Fruit fly (Drosophila melanogaster): ENCODE results near the gene sala.

DNA sequence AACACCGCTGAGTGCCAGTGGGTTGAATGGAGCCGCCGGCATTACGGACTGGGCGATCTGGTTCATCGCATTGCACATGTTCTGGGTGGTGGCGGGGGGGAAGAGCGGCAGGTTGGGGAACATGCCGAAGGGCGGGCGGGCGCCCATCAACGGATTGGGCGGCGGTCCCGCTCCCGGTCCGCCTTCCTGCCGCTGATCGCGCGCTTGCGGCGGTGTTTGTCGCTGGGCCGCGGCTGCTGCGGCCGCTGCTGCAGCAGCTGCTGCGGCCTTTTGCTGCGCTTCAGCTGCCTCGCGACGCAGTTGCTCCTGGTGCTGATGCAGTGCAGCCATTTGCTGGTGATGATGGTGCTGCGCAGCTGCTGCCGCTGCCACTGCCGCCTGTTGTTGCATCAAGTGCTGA, 48.0 kb upstream of the sala start:
- TF ChIP-seq CG8478 (optimal IDR thresholded peaks at IDR 0.05), result no peak
- no peak for TF ChIP-seq CTCF (optimal IDR thresholded peaks at IDR 0.05)
